Fruit fly (Drosophila melanogaster) whole organism, prepupa: Measurements from ENCODE around the gene CG1105.

Experiments used
- CG11294 ChIP-seq: fragments of 200-800 bp; sonication (Bioruptor generic); IDR thresholded peaks from 2 replicates; pipeline ENCODE4 v1.3.6; 2022; ENCODE audit warnings: missing biosample characterization, missing genetic modification characterization
- CG15336 ChIP-seq: fragments of 200-800 bp; sonication (Bioruptor generic); IDR thresholded peaks from 2 replicates; pipeline ENCODE4 v1.3.6; 2022; ENCODE audit warnings: missing biosample characterization, missing genetic modification characterization
- CG31627 ChIP-seq: fragments of 200-800 bp; sonication (Bioruptor generic); optimal IDR thresholded peaks from 3 replicates; lab custom pipeline; 2016; ENCODE audit warnings: missing biosample characterization, missing genetic modification characterization
- CG32006 ChIP-seq: fragments of 200-800 bp; sonication (Bioruptor generic); optimal IDR thresholded peaks from 3 replicates; lab custom pipeline; 2017; ENCODE audit warnings: missing biosample characterization, mild to moderate bottlenecking, missing genetic modification characterization
- CG34406 ChIP-seq: fragments of 200-800 bp; sonication (Bioruptor generic); optimal IDR thresholded peaks from 3 replicates; lab custom pipeline; 2016; ENCODE audit warnings: missing biosample characterization, missing genetic modification characterization
- CG3919 ChIP-seq: fragments of 200-800 bp; sonication (Bioruptor generic); optimal IDR thresholded peaks from 3 replicates; lab custom pipeline; 2016; ENCODE audit warnings: missing biosample characterization, missing genetic modification characterization
- CG6276 ChIP-seq: fragments of 200-800 bp; sonication (Bioruptor generic); optimal IDR thresholded peaks from 2 replicates; lab custom pipeline; 2017; ENCODE audit warnings: missing biosample characterization, mild to moderate bottlenecking, missing genetic modification characterization
- CG6808 ChIP-seq: fragments of 200-800 bp; sonication (Bioruptor generic); optimal IDR thresholded peaks from 3 replicates; lab custom pipeline; 2017; ENCODE audit warnings: missing biosample characterization, missing genetic modification characterization, mild to moderate bottlenecking, moderate library complexity, missing genetic modification reagents
- CG6854 ChIP-seq: fragments of 200-800 bp; sonication (Bioruptor generic); optimal IDR thresholded peaks from 2 replicates; lab custom pipeline; 2017; ENCODE audit warnings: missing biosample characterization, mild to moderate bottlenecking, missing genetic modification characterization
- CG7368 ChIP-seq: fragments of 200-800 bp; sonication (Bioruptor generic); optimal IDR thresholded peaks from 3 replicates; lab custom pipeline; 2016; ENCODE audit warnings: missing biosample characterization, missing genetic modification characterization
- CG8119 ChIP-seq: fragments of 200-800 bp; sonication (Bioruptor generic); IDR thresholded peaks from 3 replicates; pipeline ENCODE4 v1.3.6; 2022; ENCODE audit warnings: missing biosample characterization, missing genetic modification characterization
- CG8319 ChIP-seq: fragments of 200-800 bp; sonication (Bioruptor generic); optimal IDR thresholded peaks from 3 replicates; lab custom pipeline; 2016; ENCODE audit warnings: missing biosample characterization, missing genetic modification characterization
- CG8632 ChIP-seq: fragments of 200-800 bp; sonication (Bioruptor generic); optimal IDR thresholded peaks from 3 replicates; lab custom pipeline; 2016; ENCODE audit warnings: missing biosample characterization, missing genetic modification characterization
- CG9139 ChIP-seq: fragments of 200-800 bp; sonication (Bioruptor generic); optimal IDR thresholded peaks from 3 replicates; lab custom pipeline; 2017; ENCODE audit warnings: missing biosample characterization, mild to moderate bottlenecking, missing genetic modification characterization
- Eip78C ChIP-seq: fragments of 200-800 bp; sonication (Bioruptor generic); peaks from one replicate; lab custom pipeline; 2016; ENCODE audit warnings: missing biosample characterization, missing genetic modification characterization
- Ets96B ChIP-seq: fragments of 200-800 bp; optimal IDR thresholded peaks from 2 replicates; lab custom pipeline; 2019; ENCODE audit warnings: missing biosample characterization, mild to moderate bottlenecking, missing genetic modification characterization, moderate library complexity
- Gug ChIP-seq: fragments of 200-800 bp; sonication (Bioruptor generic); IDR thresholded peaks from 2 replicates; pipeline ENCODE4 v1.3.6; 2022; ENCODE audit warnings: missing biosample characterization, missing genetic modification characterization
- Hr39 ChIP-seq: fragments of 200-800 bp; sonication (Bioruptor generic); optimal IDR thresholded peaks from 2 replicates; lab custom pipeline; 2016; ENCODE audit warnings: missing biosample characterization, missing genetic modification characterization
- Lpt ChIP-seq: fragments of 200-800 bp; sonication (Bioruptor generic); optimal IDR thresholded peaks from 3 replicates; lab custom pipeline; 2016; ENCODE audit warnings: missing biosample characterization, missing genetic modification characterization
- Met ChIP-seq: fragments of 200-800 bp; sonication (Bioruptor generic); optimal IDR thresholded peaks from 3 replicates; lab custom pipeline; 2016; ENCODE audit warnings: missing biosample characterization, missing genetic modification characterization
- Smox ChIP-seq: fragments of 200-800 bp; sonication (Bioruptor generic); optimal IDR thresholded peaks from 3 replicates; lab custom pipeline; 2016; ENCODE audit warnings: missing biosample characterization, missing genetic modification characterization
- Sox102F ChIP-seq: fragments of 200-800 bp; sonication (Bioruptor generic); optimal IDR thresholded peaks from 2 replicates; lab custom pipeline; 2016; ENCODE audit warnings: missing biosample characterization, mild to moderate bottlenecking, missing genetic modification characterization
- Sox14 ChIP-seq: fragments of 200-800 bp; sonication (Bioruptor generic); optimal IDR thresholded peaks from 3 replicates; lab custom pipeline; 2016; ENCODE audit warnings: missing biosample characterization, missing genetic modification characterization
- Sox15 ChIP-seq: fragments of 200-800 bp; sonication (Bioruptor generic); optimal IDR thresholded peaks from 3 replicates; lab custom pipeline; 2016; ENCODE audit warnings: missing biosample characterization, missing genetic modification characterization
- achi ChIP-seq: fragments of 200-800 bp; sonication (Bioruptor generic); optimal IDR thresholded peaks from 3 replicates; lab custom pipeline; 2016; ENCODE audit warnings: missing biosample characterization, missing genetic modification characterization
- dac ChIP-seq: fragments of 200-800 bp; sonication (Bioruptor generic); optimal IDR thresholded peaks from 2 replicates; lab custom pipeline; 2017; ENCODE audit warnings: missing biosample characterization, mild to moderate bottlenecking, missing genetic modification characterization
- dsx ChIP-seq: fragments of 200-800 bp; optimal IDR thresholded peaks from 3 replicates; lab custom pipeline; 2019; ENCODE audit warnings: missing biosample characterization, mild to moderate bottlenecking, missing genetic modification characterization, moderate library complexity; ENCODE audit not compliant: poor library complexity, severe bottlenecking
- eg ChIP-seq: fragments of 200-800 bp; sonication (Bioruptor generic); IDR thresholded peaks from 3 replicates; pipeline ENCODE4 v1.3.6; 2022; ENCODE audit warnings: missing biosample characterization, missing genetic modification characterization
- fd59A ChIP-seq: fragments of 200-800 bp; sonication (Bioruptor generic); optimal IDR thresholded peaks from 2 replicates; lab custom pipeline; 2017; ENCODE audit warnings: missing biosample characterization, mild to moderate bottlenecking, missing genetic modification characterization, missing genetic modification reagents
- fd85E ChIP-seq: fragments of 200-800 bp; sonication (Bioruptor generic); optimal IDR thresholded peaks from 3 replicates; lab custom pipeline; 2016; ENCODE audit warnings: missing biosample characterization, missing genetic modification characterization
- fkh ChIP-seq: fragments of 200-800 bp; sonication (Bioruptor generic); optimal IDR thresholded peaks from 3 replicates; lab custom pipeline; 2017; ENCODE audit warnings: missing biosample characterization, mild to moderate bottlenecking, missing genetic modification characterization, moderate library complexity
- lz ChIP-seq: fragments of 200-800 bp; sonication (Bioruptor generic); optimal IDR thresholded peaks from 3 replicates; lab custom pipeline; 2016; ENCODE audit warnings: missing biosample characterization, missing genetic modification characterization
- pdm3 ChIP-seq: fragments of 200-800 bp; sonication (Bioruptor generic); optimal IDR thresholded peaks from 3 replicates; lab custom pipeline; 2016; ENCODE audit warnings: missing biosample characterization, missing genetic modification characterization
- salr ChIP-seq, 2 experiments: fragments of 200-800 bp; sonication (Bioruptor generic); optimal IDR thresholded peaks; 3 replicates each; lab custom pipeline; 2016 to 2018; ENCODE audit warnings: missing biosample characterization in 2 of 2, missing genetic modification characterization in 2 of 2, mild to moderate bottlenecking in 1 of 2
- spab ChIP-seq: fragments of 200-800 bp; sonication (Bioruptor generic); optimal IDR thresholded peaks from 2 replicates; lab custom pipeline; 2017; ENCODE audit warnings: missing biosample characterization, mild to moderate bottlenecking, missing genetic modification characterization, missing genetic modification reagents
- ss ChIP-seq, 2 experiments: fragments of 200-800 bp; sonication (Bioruptor generic); optimal IDR thresholded peaks; 2 replicates in 1 of 2; 3 replicates in 1 of 2; lab custom pipeline; 2017 to 2018; ENCODE audit warnings: mild to moderate bottlenecking in 2 of 2, missing biosample characterization in 2 of 2, missing genetic modification characterization in 2 of 2, moderate library complexity in 1 of 2
- svp ChIP-seq: fragments of 200-800 bp; sonication (Bioruptor generic); peaks from one replicate; lab custom pipeline; 2016; ENCODE audit warnings: missing biosample characterization, missing genetic modification characterization
- topi ChIP-seq: fragments of 200-800 bp; sonication (Bioruptor generic); optimal IDR thresholded peaks from 3 replicates; lab custom pipeline; 2016; ENCODE audit warnings: missing biosample characterization, missing genetic modification characterization

Gene CG1105

DNA sequence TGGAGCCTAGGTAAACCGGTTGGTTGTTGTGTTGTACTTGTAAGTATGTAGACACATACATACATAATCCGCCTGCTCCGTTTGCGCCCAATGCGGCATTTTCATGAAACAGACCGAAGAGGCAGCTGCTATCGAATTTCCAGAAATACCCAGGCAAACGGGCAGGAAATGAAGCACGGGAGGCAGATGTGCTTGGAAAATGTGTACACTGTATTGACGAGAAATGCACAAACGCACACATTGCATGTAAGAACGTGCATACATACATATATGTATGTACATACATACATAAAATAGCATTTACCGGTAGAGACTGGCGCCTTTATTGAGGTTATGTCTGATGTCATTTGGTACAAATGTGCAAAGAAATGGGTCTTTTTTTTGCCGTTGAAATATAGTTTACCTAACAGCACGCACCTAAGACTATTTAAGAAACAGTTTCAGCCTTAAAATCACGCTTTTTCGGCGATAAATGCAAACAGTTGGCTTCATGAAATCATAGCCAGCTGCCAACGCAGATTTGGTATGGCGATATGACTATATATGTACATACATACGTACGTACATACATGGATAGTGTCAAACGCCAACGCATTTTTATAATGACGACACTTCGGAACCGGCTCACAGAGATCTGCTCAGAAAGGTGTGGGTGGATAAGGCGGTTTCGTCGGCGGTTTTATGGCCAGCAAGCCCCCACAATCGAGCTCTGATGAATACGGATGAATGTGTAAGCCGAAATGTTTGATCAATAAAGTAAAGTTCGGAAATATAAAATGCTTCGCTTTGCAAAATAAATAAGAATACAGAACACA is 22.8 kb upstream of the CG1105 start:
- TF ChIP-seq CG32006 (GFP tag; lab: Kevin White, UChicago) (no peak), dac (no peak), svp (GFP tag; lab: Kevin White, UChicago) (peak; percentile 11), achi (GFP tag; lab: Kevin White, UChicago) (peak; percentile 2), dsx (GFP tag; lab: Kevin White, UChicago) (peak; percentile 32), topi (GFP tag; lab: Kevin White, UChicago) (no peak), Eip78C (GFP tag; lab: Kevin White, UChicago) (peak; percentile 42), CG6808 (peak; percentile 35), CG7368 (GFP tag; lab: Kevin White, UChicago) (no peak), Hr39 (GFP tag; lab: Kevin White, UChicago) (no peak), ss (GFP tag; optimal IDR thresholded peaks at IDR 0.05; lab: Kevin White, UChicago) (peak in 1 of 2 experiments; percentile 13), CG6854 (GFP tag; lab: Kevin White, UChicago) (peak; percentile 2), Sox102F (GFP tag; lab: Kevin White, UChicago) (no peak), pdm3 (no peak), Smox (GFP tag; lab: Kevin White, UChicago) (no peak), CG8632 (GFP tag; lab: Kevin White, UChicago) (no peak), CG11294 (GFP tag; lab: Robert Waterston, UW) (no peak), salr (GFP tag; optimal IDR thresholded peaks at IDR 0.05; lab: Kevin White, UChicago) (no peak), eg (no peak), Ets96B (tag; lab: Kevin White, UChicago) (no peak), CG34406 (GFP tag; lab: Kevin White, UChicago) (no peak), CG15336 (GFP tag; lab: Robert Waterston, UW) (no peak), Met (GFP tag; lab: Kevin White, UChicago) (peak; percentile 12), Lpt (GFP tag; lab: Kevin White, UChicago) (peak; percentile 67), Sox15 (GFP tag; lab: Kevin White, UChicago) (no peak), fkh (GFP tag; lab: Kevin White, UChicago) (peak; percentile 42), CG6276 (GFP tag; lab: Kevin White, UChicago) (no peak), CG8319 (no peak)

- TF ChIP-seq svp (GFP tag; lab: Kevin White, UChicago) (peak; percentile 57), CG8119 (GFP tag; lab: Robert Waterston, UW) (0 out of 3 replicates have a peak, but pooled peaks have one; percentile 12), fd85E (no peak), Sox14 (no peak), CG31627 (no peak), CG8319 (no peak), spab (GFP tag; lab: Kevin White, UChicago) (no peak), Eip78C (GFP tag; lab: Kevin White, UChicago) (peak; percentile 58), Gug (GFP tag; lab: Robert Waterston, UW) (no peak), dac (no peak), Sox15 (GFP tag; lab: Kevin White, UChicago) (no peak), CG15336 (GFP tag; lab: Robert Waterston, UW) (peak; percentile 5; the same call in 1 of the 2 replicates), CG6808 (no peak), lz (GFP tag; lab: Kevin White, UChicago) (no peak), fd59A (GFP tag; lab: Kevin White, UChicago) (no peak), dsx (GFP tag; lab: Kevin White, UChicago) (no peak), CG9139 (GFP tag; lab: Kevin White, UChicago) (no peak), topi (GFP tag; lab: Kevin White, UChicago) (no peak), Lpt (GFP tag; lab: Kevin White, UChicago) (peak; percentile 21), eg (peak; percentile 47; the same call in 2 of the 3 replicates), ss (GFP tag; optimal IDR thresholded peaks at IDR 0.05; lab: Kevin White, UChicago) (peak; percentile 3 to 87), CG7368 (GFP tag; lab: Kevin White, UChicago) (no peak), CG3919 (GFP tag; lab: Kevin White, UChicago) (no peak)
These were observed 22.0 kb upstream of the CG1105 start for dm6 chr3R:7088837-7089361.
